Worm (Caenorhabditis elegans): ENCODE results near the gene C05D12.3.

DNA sequence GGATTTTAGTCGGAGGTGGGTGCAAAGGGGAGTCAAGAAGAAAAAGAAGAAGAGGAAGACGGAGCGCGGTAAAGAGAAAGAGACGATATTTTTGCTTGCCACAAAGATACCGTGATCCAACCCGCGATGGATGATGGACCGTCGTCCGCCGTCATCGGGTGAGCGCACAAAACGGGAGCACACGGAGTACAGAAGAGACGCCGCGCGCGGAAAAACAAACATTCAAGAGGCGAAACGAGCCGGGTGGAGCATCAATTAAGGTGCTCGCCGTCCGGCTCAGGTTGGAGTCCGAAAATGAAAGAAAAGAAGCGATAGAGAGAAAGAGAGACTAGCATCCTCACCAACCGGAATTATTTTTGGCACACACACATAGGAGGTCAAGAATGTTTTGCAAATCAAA, 31.3 kb upstream of the C05D12.3 start:
- TF ChIP-seq W03F9.2 (tag; optimal IDR thresholded peaks at IDR 0.05) (no peak), him-1 (tag; optimal IDR thresholded peaks at IDR 0.05) (no peak), dao-5 (tag; optimal IDR thresholded peaks at IDR 0.05) (no peak)
